Fruit fly (Drosophila melanogaster) whole organism, embryonic: ENCODE measurements around the gene CG34305.

Experiments
- Abd-B ChIP-seq: fragments of 200-800 bp; sonication (Bioruptor generic); optimal IDR thresholded peaks from 2 replicates; lab custom pipeline; 2018; ENCODE audit warnings: missing biosample characterization, mild to moderate bottlenecking, missing genetic modification characterization, moderate library complexity
- Antp ChIP-seq: fragments of 200-800 bp; sonication (Bioruptor generic); optimal IDR thresholded peaks from 3 replicates; lab custom pipeline; 2016; ENCODE audit warnings: missing biosample characterization, missing genetic modification characterization
- Awh ChIP-seq: fragments of 200-800 bp; sonication (Bioruptor generic); IDR thresholded peaks from 2 replicates; pipeline ENCODE4, ENCODE4 v1.3.6; 2022; ENCODE audit warnings: missing biosample characterization, missing genetic modification characterization
- CG10209 ChIP-seq: fragments of 200-800 bp; sonication (Bioruptor generic); optimal IDR thresholded peaks from 3 replicates; lab custom pipeline; 2017; ENCODE audit warnings: missing biosample characterization, mild to moderate bottlenecking, missing genetic modification characterization, missing genetic modification reagents
- CG11398 ChIP-seq: fragments of 200-800 bp; sonication (Bioruptor generic); optimal IDR thresholded peaks from 2 replicates; lab custom pipeline; 2016; ENCODE audit warnings: missing biosample characterization, missing genetic modification characterization
- CG12769 ChIP-seq: fragments of 200-800 bp; sonication (Bioruptor generic); optimal IDR thresholded peaks from 2 replicates; lab custom pipeline; 2019; ENCODE audit warnings: missing biosample characterization, mild to moderate bottlenecking, missing genetic modification characterization, moderate library complexity
- CG13287 ChIP-seq: fragments of 200-800 bp; sonication (Bioruptor generic); IDR thresholded peaks from 2 replicates; pipeline ENCODE4 v1.3.6; 2022; ENCODE audit warnings: missing biosample characterization, missing genetic modification characterization; ENCODE audit not compliant: partially characterized antibody
- CG16815 ChIP-seq: fragments of 200-800 bp; sonication (Bioruptor generic); optimal IDR thresholded peaks from 3 replicates; lab custom pipeline; 2017; ENCODE audit warnings: missing biosample characterization, mild to moderate bottlenecking, missing genetic modification characterization
- CG31224 ChIP-seq: fragments of 200-800 bp; sonication (Bioruptor generic); IDR thresholded peaks from 2 replicates; pipeline ENCODE4 v1.3.6; 2022; ENCODE audit warnings: missing biosample characterization, missing genetic modification characterization
- CG34224 ChIP-seq: fragments of 200-800 bp; sonication (Bioruptor generic); IDR thresholded peaks from 3 replicates; pipeline ENCODE4 v1.3.6; 2022; ENCODE audit warnings: missing biosample characterization, missing genetic modification characterization; ENCODE audit not compliant: partially characterized antibody
- CG34376 ChIP-seq: fragments of 200-800 bp; sonication (Bioruptor generic); optimal IDR thresholded peaks from 2 replicates; lab custom pipeline; 2018; ENCODE audit warnings: missing biosample characterization, mild to moderate bottlenecking, missing genetic modification characterization
- CG3838 ChIP-seq: fragments of 200-800 bp; sonication (Bioruptor generic); optimal IDR thresholded peaks from 3 replicates; lab custom pipeline; 2016; ENCODE audit warnings: missing biosample characterization, missing genetic modification characterization
- CG4424 ChIP-seq: fragments of 200-800 bp; sonication (Bioruptor generic); optimal IDR thresholded peaks from 3 replicates; lab custom pipeline; 2016; ENCODE audit warnings: missing biosample characterization, missing genetic modification characterization
- CG4617 ChIP-seq: fragments of 200-800 bp; sonication (Bioruptor generic); optimal IDR thresholded peaks from 3 replicates; lab custom pipeline; 2016; ENCODE audit warnings: missing biosample characterization, missing genetic modification characterization, borderline replicate concordance
- CG5245 ChIP-seq: fragments of 200-800 bp; sonication (Bioruptor generic); optimal IDR thresholded peaks from 3 replicates; lab custom pipeline; 2016; ENCODE audit warnings: missing biosample characterization, missing genetic modification characterization
- CG7745 ChIP-seq: fragments of 200-800 bp; sonication (Bioruptor generic); optimal IDR thresholded peaks from 2 replicates; lab custom pipeline; 2018; ENCODE audit warnings: missing biosample characterization, mild to moderate bottlenecking, missing genetic modification characterization, moderate library complexity
- CG7786 ChIP-seq: fragments of 200-800 bp; sonication (Bioruptor generic); optimal IDR thresholded peaks from 2 replicates; lab custom pipeline; 2016; ENCODE audit warnings: missing biosample characterization, missing genetic modification characterization
- CG7839 ChIP-seq: fragments of 200-800 bp; sonication (Bioruptor generic); optimal IDR thresholded peaks from 3 replicates; lab custom pipeline; 2018; ENCODE audit warnings: missing biosample characterization, mild to moderate bottlenecking, missing genetic modification characterization, moderate library complexity
- CG9437 ChIP-seq: fragments of 200-800 bp; sonication (Bioruptor generic); optimal IDR thresholded peaks from 2 replicates; lab custom pipeline; 2018; ENCODE audit warnings: missing biosample characterization, mild to moderate bottlenecking, missing genetic modification characterization
- CG9797 ChIP-seq: fragments of 200-800 bp; sonication (Bioruptor generic); optimal IDR thresholded peaks from 3 replicates; lab custom pipeline; 2018; ENCODE audit warnings: missing biosample characterization, mild to moderate bottlenecking, missing genetic modification characterization
- Dip3 ChIP-seq: fragments of 200-800 bp; sonication (Bioruptor generic); optimal IDR thresholded peaks from 3 replicates; lab custom pipeline; 2016; ENCODE audit warnings: missing biosample characterization, missing genetic modification characterization
- ERR ChIP-seq: fragments of 200-800 bp; sonication (Bioruptor generic); optimal IDR thresholded peaks from 2 replicates; lab custom pipeline; 2016; ENCODE audit warnings: missing biosample characterization, missing genetic modification characterization
- Fer1 ChIP-seq: fragments of 200-800 bp; sonication (Bioruptor generic); optimal IDR thresholded peaks from 2 replicates; lab custom pipeline; 2017; ENCODE audit warnings: missing biosample characterization, mild to moderate bottlenecking, missing genetic modification characterization
- Opbp ChIP-seq: fragments of 200-800 bp; sonication (Bioruptor generic); IDR thresholded peaks from 3 replicates; pipeline ENCODE4 v1.3.6; 2022; ENCODE audit warnings: missing biosample characterization, missing genetic modification characterization; ENCODE audit not compliant: partially characterized antibody
- Poxn ChIP-seq: fragments of 200-800 bp; sonication (Bioruptor generic); IDR thresholded peaks from 2 replicates; pipeline ENCODE4 v1.3.6; 2022; ENCODE audit warnings: missing biosample characterization, missing genetic modification characterization
- Sin3A ChIP-seq: fragments of >200 bp; optimal IDR thresholded peaks from 2 replicates; lab custom pipeline; 2018
- Sox102F ChIP-seq: fragments of 200-800 bp; sonication (Bioruptor generic); optimal IDR thresholded peaks from 2 replicates; lab custom pipeline; 2018; ENCODE audit warnings: missing biosample characterization, mild to moderate bottlenecking, missing genetic modification characterization, moderate library complexity
- bowl ChIP-seq: fragments of 200-800 bp; sonication (Bioruptor generic); IDR thresholded peaks from 2 replicates; pipeline ENCODE4 v1.3.6; 2022; ENCODE audit warnings: missing biosample characterization, missing genetic modification characterization
- bsh ChIP-seq, 2 experiments: fragments of 200-800 bp; sonication (Bioruptor generic); optimal IDR thresholded peaks; 2 replicates each; lab custom pipeline; 2017 to 2018; ENCODE audit warnings: mild to moderate bottlenecking in 2 of 2, missing biosample characterization in 2 of 2, missing genetic modification characterization in 2 of 2, moderate library complexity in 1 of 2
- cad ChIP-seq: fragments of >200 bp; optimal IDR thresholded peaks from 2 replicates; lab custom pipeline; 2017; ENCODE audit warnings: missing biosample characterization, missing genetic modification characterization
- crp ChIP-seq, 2 experiments: fragments of 200-800 bp; sonication (Bioruptor generic); optimal IDR thresholded peaks; 2 replicates in 1 of 2; 3 replicates in 1 of 2; lab custom pipeline; 2017; ENCODE audit warnings: missing biosample characterization in 2 of 2, missing genetic modification characterization in 2 of 2, mild to moderate bottlenecking in 1 of 2, moderate library complexity in 1 of 2
- dm ChIP-seq: fragments of 200-800 bp; sonication (Bioruptor generic); optimal IDR thresholded peaks from 3 replicates; lab custom pipeline; 2016; ENCODE audit warnings: missing biosample characterization, missing genetic modification characterization
- fd102C ChIP-seq: fragments of 200-800 bp; sonication (Bioruptor generic); optimal IDR thresholded peaks from 2 replicates; lab custom pipeline; 2018; ENCODE audit warnings: missing biosample characterization, mild to moderate bottlenecking, missing genetic modification characterization, moderate library complexity
- fd3F ChIP-seq: fragments of 200-800 bp; sonication (Bioruptor generic); optimal IDR thresholded peaks from 2 replicates; lab custom pipeline; 2018; ENCODE audit warnings: missing biosample characterization, mild to moderate bottlenecking, missing genetic modification characterization, moderate library complexity
- hb ChIP-seq: fragments of 200-800 bp; sonication (Bioruptor generic); IDR thresholded peaks from 3 replicates; pipeline ENCODE4 v1.3.6; 2022; ENCODE audit warnings: missing biosample characterization, missing genetic modification characterization; ENCODE audit not compliant: partially characterized antibody
- insv ChIP-seq, 2 experiments: fragments of 200-800 bp; sonication (Bioruptor generic); optimal IDR thresholded peaks; 3 replicates each; lab custom pipeline; 2016 to 2018; ENCODE audit warnings: missing biosample characterization in 2 of 2, missing genetic modification characterization in 2 of 2
- lov ChIP-seq, 2 experiments: fragments of 200-800 bp in 1 of 2; fragments of >200 bp in 1 of 2; sonication (Bioruptor generic) in 1 of 2; IDR thresholded peaks in 1 of 2; optimal IDR thresholded peaks in 1 of 2; 2 replicates in 1 of 2; 3 replicates in 1 of 2; pipeline versions ENCODE4 v1.3.6 to Lab custom; 2017 to 2022; ENCODE audit warnings: missing biosample characterization in 1 of 2, missing genetic modification characterization in 1 of 2
- pho ChIP-seq: fragments of 200-800 bp; sonication (Bioruptor generic); optimal IDR thresholded peaks from 2 replicates; lab custom pipeline; 2016; ENCODE audit warnings: missing biosample characterization, missing genetic modification characterization
- pita ChIP-seq: fragments of 200-800 bp; sonication (Bioruptor generic); optimal IDR thresholded peaks from 2 replicates; lab custom pipeline; 2017; ENCODE audit warnings: missing biosample characterization, mild to moderate bottlenecking, missing genetic modification characterization
- psq ChIP-seq: fragments of 200-800 bp; sonication (Bioruptor generic); optimal IDR thresholded peaks from 2 replicates; lab custom pipeline; 2017; ENCODE audit warnings: missing biosample characterization, missing genetic modification characterization
- pzg ChIP-seq: fragments of 200-800 bp; sonication (Bioruptor generic); optimal IDR thresholded peaks from 3 replicates; lab custom pipeline; 2018; ENCODE audit warnings: missing biosample characterization, mild to moderate bottlenecking, missing genetic modification characterization, moderate library complexity
- scrt ChIP-seq: fragments of 200-800 bp; sonication (Bioruptor generic); optimal IDR thresholded peaks from 2 replicates; lab custom pipeline; 2018; ENCODE audit warnings: missing biosample characterization, mild to moderate bottlenecking, missing genetic modification characterization, moderate library complexity
- sens-2 ChIP-seq: fragments of 200-800 bp; sonication (Bioruptor generic); IDR thresholded peaks from 2 replicates; pipeline ENCODE4 v1.3.6; 2022; ENCODE audit warnings: missing biosample characterization, missing genetic modification characterization
- sim ChIP-seq: fragments of 200-800 bp; sonication (Bioruptor generic); IDR thresholded peaks from 2 replicates; pipeline ENCODE4 v1.3.6; 2022; ENCODE audit warnings: missing biosample characterization, missing genetic modification characterization
- sob ChIP-seq: fragments of 200-800 bp; sonication (Bioruptor generic); IDR thresholded peaks from 2 replicates; pipeline ENCODE4 v1.3.6; 2022; ENCODE audit warnings: missing biosample characterization, missing genetic modification characterization
- sr ChIP-seq: fragments of 200-800 bp; sonication (Bioruptor generic); IDR thresholded peaks from 3 replicates; pipeline ENCODE4 v1.3.6; 2022; ENCODE audit warnings: missing biosample characterization, missing genetic modification characterization
- sug ChIP-seq: fragments of 200-800 bp; optimal IDR thresholded peaks from 2 replicates; lab custom pipeline; 2019; ENCODE audit warnings: missing biosample characterization, mild to moderate bottlenecking, missing genetic modification characterization, moderate library complexity
- wek ChIP-seq: fragments of 200-800 bp; sonication (Bioruptor generic); optimal IDR thresholded peaks from 3 replicates; lab custom pipeline; 2018; ENCODE audit warnings: missing biosample characterization, mild to moderate bottlenecking, missing genetic modification characterization, moderate library complexity

The CG34305 gene

DNA sequence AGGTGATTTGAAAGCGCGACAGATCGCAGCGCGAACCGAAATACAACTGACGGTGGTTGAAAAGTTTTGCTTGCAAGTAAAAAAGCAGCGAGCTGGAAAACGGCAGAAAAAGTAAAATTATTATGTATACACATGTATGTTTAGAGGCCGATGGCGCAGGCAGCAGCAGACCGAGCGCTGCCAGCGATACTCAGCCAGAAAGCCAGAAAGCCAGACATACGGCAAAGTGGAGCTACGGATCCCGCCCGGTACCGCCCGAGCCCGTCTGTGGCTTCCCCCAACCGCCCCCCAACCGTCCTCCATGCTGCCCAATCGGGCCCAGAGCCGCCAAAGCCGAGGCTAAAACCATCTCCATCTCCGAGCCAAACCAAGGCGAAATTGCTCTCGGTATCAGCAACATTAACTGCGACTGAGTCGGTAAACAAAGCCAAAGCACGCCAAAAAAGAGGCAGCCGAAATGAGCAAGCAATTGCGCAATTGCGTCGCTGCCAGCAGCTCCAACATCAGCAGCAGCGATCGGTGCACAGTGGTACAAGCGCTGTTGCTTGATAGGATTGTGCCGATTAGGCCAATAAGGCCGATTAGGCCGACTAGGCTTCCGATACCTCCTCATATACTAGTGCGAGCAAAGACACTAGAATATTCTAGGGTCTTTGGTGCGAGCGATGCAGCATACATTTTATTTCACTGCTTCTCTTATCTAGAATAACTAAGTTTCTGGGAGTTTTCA is 27.5 kb downstream of the CG34305 start, which contains the start of gene CG14636 (continued):
- TF ChIP-seq Awh (GFP tag; lab: Robert Waterston, UW) (peak; percentile 68), Abd-B (GFP tag; lab: Kevin White, UChicago) (peak; percentile 57), CG4617 (GFP tag; lab: Kevin White, UChicago) (no peak), pita (GFP tag; lab: Kevin White, UChicago) (no peak), Sox102F (GFP tag; lab: Kevin White, UChicago) (peak; percentile 66), Poxn (GFP tag; lab: Robert Waterston, UW) (0 out of 2 replicates have a peak, but pooled peaks have one; percentile 16), dm (GFP tag; lab: Kevin White, UChicago) (peak; percentile 21), CG11398 (GFP tag; lab: Kevin White, UChicago) (peak; percentile 11), CG12769 (tag; lab: Kevin White, UChicago) (peak; percentile 71), CG3838 (GFP tag; lab: Kevin White, UChicago) (no peak), crp (GFP tag; optimal IDR thresholded peaks at IDR 0.05; lab: Kevin White, UChicago) (no peak), pzg (GFP tag; lab: Kevin White, UChicago) (no peak), CG7839 (tag; lab: Kevin White, UChicago) (peak; percentile 78), CG4424 (GFP tag; lab: Kevin White, UChicago) (peak; percentile 47), CG5245 (GFP tag; lab: Kevin White, UChicago) (peak; percentile 25), CG34376 (GFP tag; lab: Kevin White, UChicago) (peak; percentile 61), insv (GFP tag; optimal IDR thresholded peaks at IDR 0.05; lab: Kevin White, UChicago) (no peak), psq (GFP tag; lab: Kevin White, UChicago) (no peak), sug (tag; lab: Kevin White, UChicago) (peak; percentile 72), pho (GFP tag; lab: Kevin White, UChicago) (peak; percentile 62), cad (GFP tag; lab: Kevin White, UChicago) (no peak), bsh (GFP tag; optimal IDR thresholded peaks at IDR 0.05; lab: Kevin White, UChicago) (peak in 1 of 2 experiments; percentile 26), CG7786 (peak; percentile 66), Sin3A (no peak), ERR (GFP tag; lab: Kevin White, UChicago) (peak; percentile 18), CG7745 (tag; lab: Kevin White, UChicago) (no peak), sim (GFP tag; lab: Robert Waterston, UW) (peak; percentile 42; the same call in 1 of the 2 replicates), CG16815 (GFP tag; lab: Kevin White, UChicago) (peak; percentile 24), fd3F (GFP tag; lab: Kevin White, UChicago) (peak; percentile 58), CG34224 (GFP tag; lab: Robert Waterston, UW) (peak; percentile 28; the same call in 1 of the 3 replicates), fd102C (no peak), CG9797 (GFP tag; lab: Kevin White, UChicago) (no peak), sens-2 (GFP tag; lab: Robert Waterston, UW) (no peak), CG10209 (peak; percentile 67), CG31224 (GFP tag; lab: Robert Waterston, UW) (peak; percentile 69; the same call in 1 of the 2 replicates), sr (GFP tag; lab: Robert Waterston, UW) (0 out of 3 replicates have a peak, but pooled peaks have one; percentile 28), Antp (GFP tag; lab: Kevin White, UChicago) (peak; percentile 80), scrt (peak; percentile 3), wek (GFP tag; lab: Kevin White, UChicago) (peak; percentile 46), Opbp (GFP tag; lab: Robert Waterston, UW) (no peak), bowl (GFP tag; lab: Robert Waterston, UW) (no peak), Fer1 (GFP tag; lab: Kevin White, UChicago) (peak; percentile 84), CG13287 (GFP tag; lab: Robert Waterston, UW) (peak; percentile 52), hb (GFP tag; lab: Robert Waterston, UW) (peak; percentile 62; the same call in 1 of the 3 replicates), Dip3 (GFP tag; lab: Kevin White, UChicago) (peak; percentile 51), lov (optimal IDR thresholded peaks at IDR 0.05; lab: Kevin White, UChicago) (no peak), lov (GFP tag; IDR thresholded peaks at IDR 0.05; lab: Robert Waterston, UW) (no peak), sob (peak; percentile 84), CG9437 (GFP tag; lab: Kevin White, UChicago) (peak; percentile 31)
